Worm (Caenorhabditis elegans) whole organism, midembryonic: ENCODE measurements around the gene C23H5.11.

Experiments
- flt-1 ChIP-seq: fragments of 200-800 bp; sonication (Bioruptor generic); IDR thresholded peaks from 2 replicates; pipeline ENCODE4 v1.3.6; 2022; ENCODE audit warnings: missing genetic modification characterization, missing compliant biosample characterization
- klf-2 ChIP-seq: fragments of 200-800 bp; sonication (Bioruptor generic); conservative IDR thresholded peaks from 2 replicates; pipeline ENCODE4 v1.3.6; 2022; ENCODE audit warnings: missing genetic modification reagents, missing genetic modification characterization, missing compliant biosample characterization
- med-1 ChIP-seq: sonication (generic microtip); optimal IDR thresholded peaks from 2 replicates; lab custom pipeline; 2017; ENCODE audit warnings: missing genetic modification characterization, mild to moderate bottlenecking, missing compliant biosample characterization, antibody characterized with exemption, missing genetic modification reagents; ENCODE audit not compliant: insufficient read depth
- tab-1 ChIP-seq: fragments of 200-800 bp; sonication (Bioruptor generic); IDR thresholded peaks from 2 replicates; pipeline ENCODE4 v1.3.6; 2022; ENCODE audit warnings: missing genetic modification characterization, missing compliant biosample characterization

ce11 chrIV:2136607-2137006 lies 36.9 kb upstream of the C23H5.11 start, which contains the start of gene test-1:
- TF ChIP-seq med-1 (no peak), klf-2 (GFP tag; lab: Robert Waterston, UW) (no peak), flt-1 (no peak), tab-1 (no peak)
